Fruit fly (Drosophila melanogaster): ENCODE results near the gene CG31088.

The CG31088 gene

dm6 chr3R:15993139-15993804, 42.5 kb upstream of the CG31088 start (continued):
- TF ChIP-seq CG1602 (GFP tag; optimal IDR thresholded peaks at IDR 0.05) (no peak), Drgx (GFP tag; IDR thresholded peaks at IDR 0.05) (peak; percentile 48; the same call in 1 of the 2 replicates), gem (tag; optimal IDR thresholded peaks at IDR 0.05) (peak; percentile 57), Hr3 (GFP tag; optimal IDR thresholded peaks at IDR 0.05) (no peak), Hmx (GFP tag; optimal IDR thresholded peaks at IDR 0.05) (no peak), Opbp (GFP tag; IDR thresholded peaks at IDR 0.05; ENCODE audit: partially characterized antibody) (no peak), sisA (GFP tag; IDR thresholded peaks at IDR 0.05) (no peak), Optix (GFP tag; IDR thresholded peaks at IDR 0.05) (no peak), croc (GFP tag; conservative IDR thresholded peaks at IDR 0.05) (no peak), CG6813 (GFP tag; optimal IDR thresholded peaks at IDR 0.05) (no peak), CG12942 (GFP tag; optimal IDR thresholded peaks at IDR 0.05) (no peak), CG10366 (GFP tag; IDR thresholded peaks at IDR 0.05) (no peak), ken (GFP tag; IDR thresholded peaks at IDR 0.05) (no peak), CG1647 (GFP tag; optimal IDR thresholded peaks at IDR 0.05) (no peak), ttk (GFP tag; IDR thresholded peaks at IDR 0.05) (no peak), CG10654 (GFP tag; optimal IDR thresholded peaks at IDR 0.05) (no peak), dati (GFP tag; IDR thresholded peaks at IDR 0.05) (no peak), CG3065 (GFP tag; optimal IDR thresholded peaks at IDR 0.05) (no peak), CG2129 (GFP tag; IDR thresholded peaks at IDR 0.05; ENCODE audit: partially characterized antibody) (no peak), CG6765 (GFP tag; optimal IDR thresholded peaks at IDR 0.05) (no peak), CG13775 (GFP tag; optimal IDR thresholded peaks at IDR 0.05) (no peak), CG10979 (tag; optimal IDR thresholded peaks at IDR 0.05) (peak; percentile 0), Hr78 (GFP tag; optimal IDR thresholded peaks at IDR 0.05) (peak in 1 of 2 experiments; percentile 56), vvl (GFP tag; IDR thresholded peaks at IDR 0.05) (peak; percentile 75), CG3281 (GFP tag; optimal IDR thresholded peaks at IDR 0.05) (no peak), eyg (GFP tag; optimal IDR thresholded peaks at IDR 0.05) (no peak), insv (GFP tag; optimal IDR thresholded peaks at IDR 0.05) (no peak), CG7271 (tag; optimal IDR thresholded peaks at IDR 0.05) (no peak), lbe (GFP tag; optimal IDR thresholded peaks at IDR 0.05) (peak; percentile 23), maf-S (GFP tag; optimal IDR thresholded peaks at IDR 0.05) (no peak), Jarid2 (GFP tag; optimal IDR thresholded peaks at IDR 0.05) (peak; percentile 59), sima (GFP tag; optimal IDR thresholded peaks at IDR 0.05) (no peak), fd64A (GFP tag; optimal IDR thresholded peaks at IDR 0.05) (no peak), ssp (GFP tag; IDR thresholded peaks at IDR 0.05) (no peak), CG11696 (GFP tag; IDR thresholded peaks at IDR 0.05) (no peak), CG9727 (GFP tag; optimal IDR thresholded peaks at IDR 0.05) (no peak), nom (GFP tag; optimal IDR thresholded peaks at IDR 0.05) (peak; percentile 31), CG1832 (GFP tag; optimal IDR thresholded peaks at IDR 0.05) (peak; percentile 87), CG2712 (tag; optimal IDR thresholded peaks at IDR 0.05) (peak; percentile 47), jumu (GFP tag; optimal IDR thresholded peaks at IDR 0.05) (no peak), CG11695 (GFP tag; IDR thresholded peaks at IDR 0.05) (peak; percentile 22; the same call in 1 of the 3 replicates), mld (GFP tag; IDR thresholded peaks at IDR 0.05; ENCODE audit: partially characterized antibody) (no peak), Sox100B (GFP tag; optimal IDR thresholded peaks at IDR 0.05) (no peak), HLHmδ (GFP tag; optimal IDR thresholded peaks at IDR 0.05) (peak; percentile 21), CG4282 (GFP tag; optimal IDR thresholded peaks at IDR 0.05) (no peak), CG8765 (GFP tag; IDR thresholded peaks at IDR 0.05) (peak; percentile 56; the same call in 1 of the 2 replicates), crp (GFP tag; optimal IDR thresholded peaks at IDR 0.05) (no peak), CrebB (tag; optimal IDR thresholded peaks at IDR 0.05) (no peak), Nf-YB (GFP tag; optimal IDR thresholded peaks at IDR 0.05) (peak; percentile 99), Atf6 (GFP tag; IDR thresholded peaks at IDR 0.05) (0 out of 2 replicates have a peak, but pooled peaks have one; percentile 8)
